Worm (Caenorhabditis elegans): ENCODE data around the gene T19D12.1.

ce11 chrII:6721581-6721980 is 54.9 kb downstream of the T19D12.1 start:
- TF ChIP-seq tab-1 (GFP tag; IDR thresholded peaks at IDR 0.05) (peak; percentile 70; the same call in 1 of the 2 replicates), cog-1 (tag; optimal IDR thresholded peaks at IDR 0.05) (no peak), ref-1 (GFP tag; conservative IDR thresholded peaks at IDR 0.05) (no peak), med-1 (GFP tag; optimal IDR thresholded peaks at IDR 0.05; ENCODE audit: insufficient read depth) (peak; percentile 9), ztf-29 (GFP tag; IDR thresholded peaks at IDR 0.05) (0 out of 2 replicates have a peak, but pooled peaks have one; percentile 45), T22C8.4 (GFP tag; IDR thresholded peaks at IDR 0.05) (no peak)
